Fruit fly (Drosophila melanogaster) whole organism, adult: Measurements from ENCODE around the gene vls.

ENCODE experiments used
- CG11617 ChIP-seq: fragments of 200-800 bp; sonication (Bioruptor generic); optimal IDR thresholded peaks from 2 replicates; lab custom pipeline; 2017; ENCODE audit warnings: mild to moderate bottlenecking, missing biosample characterization, missing genetic modification reagents, missing genetic modification characterization
- CG1620 ChIP-seq: fragments of 200-800 bp; sonication (Bioruptor generic); optimal IDR thresholded peaks from 2 replicates; lab custom pipeline; 2016; ENCODE audit warnings: missing biosample characterization, missing genetic modification characterization
- CG5204 ChIP-seq: fragments of 200-800 bp; sonication (Bioruptor generic); optimal IDR thresholded peaks from 2 replicates; lab custom pipeline; 2016; ENCODE audit warnings: missing biosample characterization, missing genetic modification characterization
- Clk ChIP-seq: fragments of 200-800 bp; sonication (Bioruptor generic); optimal IDR thresholded peaks from 2 replicates; lab custom pipeline; 2017; ENCODE audit warnings: missing biosample characterization, missing genetic modification characterization
- Crg-1 ChIP-seq: fragments of 200-800 bp; sonication (Bioruptor generic); optimal IDR thresholded peaks from 2 replicates; lab custom pipeline; 2016; ENCODE audit warnings: missing biosample characterization, missing genetic modification characterization
- Hr96 ChIP-seq: fragments of 200-800 bp; sonication (Bioruptor generic); optimal IDR thresholded peaks from 2 replicates; lab custom pipeline; 2016; ENCODE audit warnings: missing biosample characterization, missing genetic modification characterization
- bab1 ChIP-seq: fragments of 200-800 bp; sonication (Bioruptor generic); optimal IDR thresholded peaks from 3 replicates; lab custom pipeline; 2019; ENCODE audit warnings: missing biosample characterization, mild to moderate bottlenecking, missing genetic modification characterization, moderate library complexity
- pad ChIP-seq: fragments of 200-800 bp; sonication (Bioruptor generic); optimal IDR thresholded peaks from 3 replicates; lab custom pipeline; 2017; ENCODE audit warnings: missing biosample characterization, missing genetic modification characterization, mild to moderate bottlenecking, moderate library complexity, missing genetic modification reagents
- tj ChIP-seq: fragments of 200-800 bp; sonication (Bioruptor generic); optimal IDR thresholded peaks from 3 replicates; lab custom pipeline; 2017; ENCODE audit warnings: missing biosample characterization, mild to moderate bottlenecking, missing genetic modification characterization, moderate library complexity
- toe ChIP-seq: fragments of 200-800 bp; sonication (Bioruptor generic); optimal IDR thresholded peaks from 2 replicates; lab custom pipeline; 2016; ENCODE audit warnings: missing biosample characterization, missing genetic modification characterization

DNA sequence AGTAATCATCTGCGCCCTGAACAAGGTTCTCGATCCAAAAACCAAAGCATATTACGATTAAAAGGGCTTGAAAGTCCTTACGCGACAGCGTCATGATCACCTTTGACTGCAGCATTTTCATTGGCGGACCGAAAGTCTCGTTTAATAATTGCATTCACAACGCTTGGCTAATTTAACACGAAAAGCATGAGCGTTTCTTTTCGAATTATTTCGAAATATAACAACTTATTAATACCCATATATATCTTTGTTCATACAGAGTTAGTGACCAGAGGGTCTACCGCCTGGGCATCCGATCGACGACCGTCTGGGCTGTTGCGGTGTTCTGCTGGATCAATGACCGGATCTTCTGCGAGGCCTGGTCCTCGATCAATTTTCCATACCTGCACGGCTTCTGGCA is 6.6 kb upstream of the vls start, which contains the start of gene CG10730:
- TF ChIP-seq bab1 (GFP tag; lab: Kevin White, UChicago) = no peak
- no peak for TF ChIP-seq CG5204 (GFP tag; lab: Kevin White, UChicago)
- no peak for TF ChIP-seq tj (GFP tag; lab: Kevin White, UChicago)
- TF ChIP-seq pad (GFP tag; lab: Kevin White, UChicago) = no peak
- TF ChIP-seq Clk (GFP tag; lab: Kevin White, UChicago) = no peak
- no peak for TF ChIP-seq CG1620
- no peak for TF ChIP-seq CG11617
- no peak for TF ChIP-seq Crg-1
- no peak for TF ChIP-seq Hr96
- TF ChIP-seq toe = no peak
